Worm (Caenorhabditis elegans) whole organism, young adult: ENCODE data around the gene cdk-11.2.

Source experiments
- B0019.2 ChIP-seq: fragments of 200-800 bp; sonication (Bioruptor generic); conservative IDR thresholded peaks from 2 replicates; pipeline ENCODE4 v1.3.6; 2022; ENCODE audit warnings: missing genetic modification reagents, missing genetic modification characterization, missing compliant biosample characterization
- B0035.1 ChIP-seq: sonication (generic microtip); optimal IDR thresholded peaks from 2 replicates; lab custom pipeline; 2016; ENCODE audit warnings: missing genetic modification characterization, mild to moderate bottlenecking, missing compliant biosample characterization, missing genotype, missing genetic modification reagents
- C17E4.6 ChIP-seq: fragments of 200-800 bp; sonication (Bioruptor generic); IDR thresholded peaks from 2 replicates; pipeline ENCODE4 v1.3.6; 2022; ENCODE audit warnings: missing genetic modification reagents, missing genetic modification characterization, missing compliant biosample characterization
- D2030.7 ChIP-seq: fragments of 200-800 bp; sonication (Bioruptor generic); IDR thresholded peaks from 2 replicates; pipeline ENCODE4 v1.3.6; 2022; ENCODE audit warnings: missing genetic modification reagents, missing genetic modification characterization, missing compliant biosample characterization
- F23B12.7 ChIP-seq: sonication (generic microtip); optimal IDR thresholded peaks from 2 replicates; lab custom pipeline; 2017; ENCODE audit warnings: missing genetic modification characterization, mild to moderate bottlenecking, missing compliant biosample characterization, antibody characterized with exemption, moderate library complexity; ENCODE audit not compliant: insufficient read depth
- F37B4.10 ChIP-seq: fragments of 200-800 bp; sonication (Bioruptor generic); IDR thresholded peaks from 2 replicates; pipeline ENCODE4 v1.3.6; 2022; ENCODE audit warnings: missing genetic modification characterization, missing compliant biosample characterization
- F39B2.1 ChIP-seq: fragments of 200-800 bp; sonication (Bioruptor generic); IDR thresholded peaks from 2 replicates; pipeline ENCODE4 v1.3.6; 2022; ENCODE audit warnings: missing genetic modification reagents, missing genetic modification characterization, missing compliant biosample characterization
- F55B11.4 ChIP-seq: sonication (generic microtip); optimal IDR thresholded peaks from 2 replicates; lab custom pipeline; 2016; ENCODE audit warnings: missing compliant biosample characterization, missing genetic modification characterization, borderline replicate concordance; ENCODE audit not compliant: insufficient read depth
- F57C9.4 ChIP-seq: sonication (generic microtip); optimal IDR thresholded peaks from 2 replicates; lab custom pipeline; 2017; ENCODE audit warnings: mild to moderate bottlenecking, missing genetic modification characterization, missing compliant biosample characterization
- Y53G8AR.9 ChIP-seq: fragments of 200-800 bp; sonication (Bioruptor generic); conservative IDR thresholded peaks from 2 replicates; pipeline ENCODE4 v1.3.6; 2022; ENCODE audit warnings: missing genetic modification reagents, missing genetic modification characterization, missing compliant biosample characterization
- Y56A3A.18 ChIP-seq: fragments of 200-800 bp; sonication (Bioruptor generic); IDR thresholded peaks from 2 replicates; pipeline ENCODE4 v1.3.6; 2022; ENCODE audit warnings: missing genetic modification reagents, missing genetic modification characterization, missing compliant biosample characterization
- Y67H2A.10 ChIP-seq: fragments of 200-800 bp; sonication (Bioruptor generic); conservative IDR thresholded peaks from 2 replicates; pipeline ENCODE4 v1.3.6; 2022; ENCODE audit warnings: missing genetic modification reagents, missing genetic modification characterization, missing compliant biosample characterization
- attf-5 ChIP-seq: fragments of 200-800 bp; sonication (Bioruptor generic); optimal IDR thresholded peaks from 2 replicates; lab custom pipeline; 2018; ENCODE audit warnings: mild to moderate bottlenecking, missing genetic modification characterization, missing compliant biosample characterization
- attf-6 ChIP-seq: fragments of 200-800 bp; sonication (Bioruptor generic); IDR thresholded peaks from 2 replicates; pipeline ENCODE4 v1.3.6; 2022; ENCODE audit warnings: missing genetic modification reagents, missing genetic modification characterization, missing compliant biosample characterization
- cebp-1 ChIP-seq, 2 experiments: fragments of 200-800 bp in 1 of 2; sonication (Bioruptor generic) in 1 of 2; sonication (generic microtip) in 1 of 2; IDR thresholded peaks in 1 of 2; optimal IDR thresholded peaks in 1 of 2; 2 replicates each; pipeline versions ENCODE4 v1.3.6 to Lab custom; 2017 to 2022; ENCODE audit warnings: missing compliant biosample characterization in 2 of 2, missing genetic modification characterization in 2 of 2, mild to moderate bottlenecking in 1 of 2, missing genetic modification reagents in 1 of 2, moderate library complexity in 1 of 2
- ceh-27 ChIP-seq: fragments of 200-800 bp; sonication (Bioruptor generic); optimal IDR thresholded peaks from 2 replicates; lab custom pipeline; 2018; ENCODE audit warnings: mild to moderate bottlenecking, missing genetic modification characterization, moderate library complexity, missing compliant biosample characterization
- ceh-40 ChIP-seq: fragments of 200-800 bp; sonication (Bioruptor generic); IDR thresholded peaks from 2 replicates; pipeline ENCODE4 v1.3.6; 2022; ENCODE audit warnings: missing genetic modification characterization, missing compliant biosample characterization
- dox-1 ChIP-seq: fragments of 200-800 bp; sonication (Bioruptor generic); IDR thresholded peaks from 2 replicates; pipeline ENCODE4 v1.3.6; 2022; ENCODE audit warnings: missing genetic modification reagents, missing genetic modification characterization, missing compliant biosample characterization
- ets-4 ChIP-seq: fragments of 200-800 bp; sonication (Bioruptor generic); optimal IDR thresholded peaks from 2 replicates; lab custom pipeline; 2018; ENCODE audit warnings: mild to moderate bottlenecking, missing genetic modification characterization, missing compliant biosample characterization
- fkh-3 ChIP-seq: sonication (generic microtip); optimal IDR thresholded peaks from 2 replicates; lab custom pipeline; 2016; ENCODE audit warnings: mild to moderate bottlenecking, missing genetic modification characterization, missing compliant biosample characterization
- gei-17 ChIP-seq: fragments of 200-800 bp; sonication (Bioruptor generic); optimal IDR thresholded peaks from 2 replicates; lab custom pipeline; 2018; ENCODE audit warnings: mild to moderate bottlenecking, missing genetic modification characterization, missing compliant biosample characterization
- hmg-1.2 ChIP-seq: fragments of 200-800 bp; sonication (Bioruptor generic); IDR thresholded peaks from 2 replicates; pipeline ENCODE4 v1.3.6; 2022; ENCODE audit warnings: missing genetic modification reagents, missing genetic modification characterization, missing compliant biosample characterization
- let-607 ChIP-seq, 2 experiments: fragments of 200-800 bp in 1 of 2; sonication (Bioruptor generic) in 1 of 2; sonication (generic microtip) in 1 of 2; optimal IDR thresholded peaks; 2 replicates each; lab custom pipeline; 2016 to 2018; ENCODE audit warnings: mild to moderate bottlenecking in 2 of 2, missing compliant biosample characterization in 2 of 2, missing genetic modification characterization in 2 of 2, moderate library complexity in 2 of 2, missing genotype in 1 of 2
- lin-40 ChIP-seq: sonication (generic microtip); optimal IDR thresholded peaks from 2 replicates; lab custom pipeline; 2016; ENCODE audit warnings: missing genetic modification characterization, mild to moderate bottlenecking, missing compliant biosample characterization, missing genotype, missing genetic modification reagents
- lin-54 ChIP-seq: fragments of 200-800 bp; sonication (Bioruptor generic); optimal IDR thresholded peaks from 2 replicates; lab custom pipeline; 2018; ENCODE audit warnings: mild to moderate bottlenecking, missing genetic modification characterization, missing compliant biosample characterization
- lir-1 ChIP-seq: fragments of 200-800 bp; sonication (Bioruptor generic); conservative IDR thresholded peaks from 2 replicates; pipeline ENCODE4 v1.3.6; 2022; ENCODE audit warnings: missing genetic modification reagents, missing genetic modification characterization, missing compliant biosample characterization
- madf-3 ChIP-seq: fragments of 200-800 bp; sonication (Bioruptor generic); IDR thresholded peaks from 2 replicates; pipeline ENCODE4 v1.3.6; 2022; ENCODE audit warnings: missing genetic modification reagents, missing genetic modification characterization, missing compliant biosample characterization
- nfya-2 ChIP-seq: fragments of 200-800 bp; sonication (Bioruptor generic); IDR thresholded peaks from 2 replicates; pipeline ENCODE4 v1.3.6; 2022; ENCODE audit warnings: missing genetic modification reagents, missing genetic modification characterization, missing compliant biosample characterization
- nfyb-1 ChIP-seq: fragments of 200-800 bp; sonication (Bioruptor generic); IDR thresholded peaks from 2 replicates; pipeline ENCODE4 v1.3.6; 2022; ENCODE audit warnings: missing genetic modification reagents, missing genetic modification characterization, missing compliant biosample characterization
- nhr-27 ChIP-seq: fragments of 200-800 bp; sonication (Bioruptor generic); optimal IDR thresholded peaks from 2 replicates; lab custom pipeline; 2018; ENCODE audit warnings: mild to moderate bottlenecking, missing genetic modification characterization, moderate library complexity, missing compliant biosample characterization
- nhr-80 ChIP-seq: sonication (generic microtip); optimal IDR thresholded peaks from 2 replicates; lab custom pipeline; 2016; ENCODE audit warnings: missing genetic modification characterization, missing compliant biosample characterization
- pha-4 ChIP-seq: fragments of 150-350 bp; sonication (generic microtip); optimal IDR thresholded peaks from 2 replicates; lab custom pipeline; 2014; ENCODE audit warnings: missing biosample characterization, missing genetic modification reagents, missing genetic modification characterization
- rcor-1 ChIP-seq: fragments of 200-800 bp; sonication (Bioruptor generic); IDR thresholded peaks from 2 replicates; pipeline ENCODE4 v1.3.6; 2022; ENCODE audit warnings: missing genetic modification reagents, missing genetic modification characterization, missing compliant biosample characterization
- tbx-9 ChIP-seq: sonication (generic microtip); optimal IDR thresholded peaks from 2 replicates; lab custom pipeline; 2016; ENCODE audit warnings: borderline replicate concordance, missing genetic modification characterization, inconsistent platforms, missing compliant biosample characterization
- unc-130 ChIP-seq: sonication (generic microtip); optimal IDR thresholded peaks from 2 replicates; lab custom pipeline; 2016; ENCODE audit warnings: missing genetic modification reagents, missing genetic modification characterization, missing compliant biosample characterization
- unc-62 ChIP-seq: fragments of 150-350 bp; optimal IDR thresholded peaks from 2 replicates; lab custom pipeline; 2014; ENCODE audit warnings: missing biosample characterization, missing genetic modification reagents, missing genetic modification characterization
- zim-3 ChIP-seq: sonication (generic microtip); optimal IDR thresholded peaks from 2 replicates; lab custom pipeline; 2017; ENCODE audit warnings: mild to moderate bottlenecking, missing genetic modification characterization, moderate library complexity, missing compliant biosample characterization

The cdk-11.2 gene

ce11 chrX:10435492-10435939, 16.0 kb upstream of the cdk-11.2 start (continued):
- TF ChIP-seq zim-3 (tag; lab: Kevin White, UChicago) (no peak), F23B12.7 (no peak), C17E4.6 (GFP tag; lab: Robert Waterston, UW) (no peak), D2030.7 (GFP tag; lab: Robert Waterston, UW) (no peak), attf-6 (GFP tag; lab: Robert Waterston, UW) (no peak), Y67H2A.10 (no peak), nhr-27 (no peak)

ce11 chrX:10433863-10434262, 14.3 kb upstream of the cdk-11.2 start:
- TF ChIP-seq ceh-27 = peak; percentile 30
- TF ChIP-seq attf-5 = no peak

- TF ChIP-seq F37B4.10 (GFP tag; lab: Robert Waterston, UW) = no peak
- TF ChIP-seq madf-3 (GFP tag; lab: Robert Waterston, UW) = no peak
- TF ChIP-seq F57C9.4 (tag; lab: Kevin White, UChicago) = no peak
- TF ChIP-seq cebp-1 (GFP tag; IDR thresholded peaks at IDR 0.05; lab: Robert Waterston, UW) = no peak
- no peak for TF ChIP-seq cebp-1 (tag; optimal IDR thresholded peaks at IDR 0.05; lab: Kevin White, UChicago)
- no peak for TF ChIP-seq lir-1
- no peak for TF ChIP-seq nfya-2
- no peak for TF ChIP-seq pha-4 (tag; lab: Kevin White, UChicago)
- TF ChIP-seq Y67H2A.10 = no peak
- TF ChIP-seq hmg-1.2 = no peak
- TF ChIP-seq ceh-27 = no peak
- TF ChIP-seq B0019.2 (GFP tag; lab: Robert Waterston, UW) = no peak
- no peak for TF ChIP-seq F39B2.1 (GFP tag; lab: Robert Waterston, UW)
- no peak for TF ChIP-seq gei-17 (GFP tag; lab: Kevin White, UChicago)
- TF ChIP-seq Y56A3A.18 (GFP tag; lab: Robert Waterston, UW) = no peak
- TF ChIP-seq unc-130 = no peak
These were observed 13.2 kb upstream of the cdk-11.2 start for ce11 chrX:10432786-10433185.

- TF ChIP-seq let-607 (tag; optimal IDR thresholded peaks at IDR 0.05; lab: Kevin White, UChicago) = no peak
- no peak for TF ChIP-seq F55B11.4
- no peak for TF ChIP-seq F23B12.7
- TF ChIP-seq lin-54 (GFP tag; lab: Kevin White, UChicago) = no peak
- TF ChIP-seq nfyb-1 (GFP tag; lab: Robert Waterston, UW) = no peak
- no peak for TF ChIP-seq lin-40 (tag; lab: Kevin White, UChicago)
- TF ChIP-seq nhr-80 (tag; lab: Kevin White, UChicago) = peak; percentile 73
- no peak for TF ChIP-seq rcor-1
- TF ChIP-seq fkh-3 (tag; lab: Kevin White, UChicago) = no peak
- TF ChIP-seq Y53G8AR.9 (GFP tag; lab: Robert Waterston, UW) = no peak
- TF ChIP-seq dox-1 (GFP tag; lab: Robert Waterston, UW) = 0 out of 2 replicates have a peak, but pooled peaks have one; percentile 18
- no peak for TF ChIP-seq ceh-40 (GFP tag; lab: Robert Waterston, UW)
These were observed 11.3 kb upstream of the cdk-11.2 start for ce11 chrX:10430866-10431265.

- TF ChIP-seq tbx-9 (no peak), B0035.1 (tag; lab: Kevin White, UChicago) (no peak), unc-62 (GFP tag; lab: Kevin White, UChicago) (no peak), lin-40 (tag; lab: Kevin White, UChicago) (no peak), attf-5 (no peak), ets-4 (GFP tag; lab: Kevin White, UChicago) (no peak)
These were observed 9.6 kb upstream of the cdk-11.2 start for ce11 chrX:10429203-10429602.
